Worm (Caenorhabditis elegans) whole organism, L3 larva: ENCODE data around the gene B0228.6.

Source experiments
- ZK546.5 ChIP-seq: sonication (generic microtip); optimal IDR thresholded peaks from 2 replicates; lab custom pipeline; 2017; ENCODE audit warnings: missing biosample characterization, missing genetic modification characterization
- aly-2 ChIP-seq: fragments of 150-350 bp; optimal IDR thresholded peaks from 2 replicates; lab custom pipeline; 2014; ENCODE audit warnings: missing biosample characterization, missing genetic modification characterization
- ama-1 ChIP-seq: fragments of 150-350 bp; optimal IDR thresholded peaks from 2 replicates; lab custom pipeline; 2018
- elt-2 ChIP-seq: sonication (generic microtip); optimal IDR thresholded peaks from 2 replicates; lab custom pipeline; 2016; ENCODE audit warnings: missing genetic modification reagents, mild to moderate bottlenecking, missing genetic modification characterization, missing compliant biosample characterization
- fkh-10 ChIP-seq: sonication (generic microtip); optimal IDR thresholded peaks from 2 replicates; lab custom pipeline; 2017; ENCODE audit warnings: missing biosample characterization, missing genetic modification reagents, missing genetic modification characterization
- jun-1 ChIP-seq: fragments of 150-350 bp; optimal IDR thresholded peaks from 2 replicates; lab custom pipeline; 2014; ENCODE audit warnings: missing biosample characterization, missing genetic modification reagents, missing genetic modification characterization
- lin-15B ChIP-seq: fragments of 150-350 bp; optimal IDR thresholded peaks from 2 replicates; lab custom pipeline; 2014; ENCODE audit warnings: missing biosample characterization, missing genetic modification characterization
- nfya-1 ChIP-seq: sonication (generic microtip); optimal IDR thresholded peaks from 2 replicates; lab custom pipeline; 2017; ENCODE audit warnings: missing genetic modification characterization, mild to moderate bottlenecking, missing compliant biosample characterization, antibody characterized with exemption, moderate library complexity; ENCODE audit not compliant: insufficient read depth
- nhr-11 ChIP-seq: fragments of 150-350 bp; optimal IDR thresholded peaks from 2 replicates; lab custom pipeline; 2014; ENCODE audit warnings: missing biosample characterization, missing genetic modification characterization
- sea-2 ChIP-seq: fragments of 150-350 bp; sonication (generic microtip); optimal IDR thresholded peaks from 4 replicates; lab custom pipeline; 2014; ENCODE audit warnings: missing biosample characterization, missing genetic modification reagents, missing genetic modification characterization
- unc-62 ChIP-seq: fragments of 150-350 bp; sonication (generic microtip); optimal IDR thresholded peaks from 4 replicates; lab custom pipeline; 2014; ENCODE audit warnings: missing biosample characterization, missing genetic modification reagents, missing genetic modification characterization
- zag-1 ChIP-seq: fragments of 150-350 bp; optimal IDR thresholded peaks from 2 replicates; lab custom pipeline; 2014; ENCODE audit warnings: missing biosample characterization, missing genetic modification characterization
- ztf-4 ChIP-seq: fragments of 150-350 bp; optimal IDR thresholded peaks from 2 replicates; lab custom pipeline; 2014; ENCODE audit warnings: missing biosample characterization, missing genetic modification characterization

DNA sequence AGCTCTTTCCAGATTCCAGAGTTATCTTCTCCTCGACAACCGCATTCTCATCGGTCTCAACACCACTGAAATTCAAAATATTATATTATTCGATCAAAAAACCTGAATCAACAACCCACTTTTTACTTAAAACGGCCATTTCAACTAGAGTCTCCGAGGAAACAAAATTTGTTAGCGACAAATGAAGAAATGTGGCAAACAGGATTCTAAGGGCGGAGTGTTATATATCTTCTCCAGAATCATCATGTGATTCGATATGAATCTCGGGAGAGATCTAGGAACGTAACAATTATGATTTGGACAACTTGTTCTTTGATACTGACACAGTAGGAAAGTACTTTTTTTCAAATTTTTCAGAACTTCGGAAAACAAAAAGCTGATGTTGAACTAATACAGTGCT, 21.3 kb upstream of the B0228.6 start:
- TF ChIP-seq jun-1 (tag; lab: Kevin White, UChicago) (no peak), aly-2 (tag; lab: Kevin White, UChicago) (no peak), ztf-4 (tag; lab: Kevin White, UChicago) (no peak), sea-2 (GFP tag; lab: Kevin White, UChicago) (no peak), unc-62 (no peak), fkh-10 (GFP tag; lab: Kevin White, UChicago) (no peak), elt-2 (tag; lab: Kevin White, UChicago) (no peak), zag-1 (tag; lab: Kevin White, UChicago) (no peak), lin-15B (tag; lab: Kevin White, UChicago) (no peak), ZK546.5 (tag; lab: Kevin White, UChicago) (no peak), ama-1 (lab: Kevin White, UChicago) (no peak), nfya-1 (tag; lab: Kevin White, UChicago) (no peak), nhr-11 (tag; lab: Kevin White, UChicago) (no peak)
